Fruit fly (Drosophila melanogaster) whole organism, embryonic: ENCODE data around the gene Nup98-96.

ENCODE experiments used
- Ada2b ChIP-seq: fragments of 200-800 bp; sonication (Bioruptor generic); IDR thresholded peaks from 2 replicates; pipeline ENCODE4 v1.3.6; 2022; ENCODE audit warnings: missing biosample characterization, missing genetic modification characterization
- Aef1 ChIP-seq: fragments of 200-800 bp; sonication (Bioruptor generic); IDR thresholded peaks from 3 replicates; pipeline ENCODE4 v1.3.6; 2022; ENCODE audit warnings: missing biosample characterization, missing genetic modification characterization
- Asciz ChIP-seq: fragments of 200-800 bp; sonication (Bioruptor generic); optimal IDR thresholded peaks from 2 replicates; lab custom pipeline; 2017; ENCODE audit warnings: missing biosample characterization, mild to moderate bottlenecking, missing genetic modification characterization, missing genetic modification reagents
- Atf-2 ChIP-seq: fragments of 200-800 bp; sonication (Bioruptor generic); optimal IDR thresholded peaks from 2 replicates; lab custom pipeline; 2016; ENCODE audit warnings: missing biosample characterization, missing genetic modification characterization
- Bdp1 ChIP-seq: fragments of 200-800 bp; sonication (Bioruptor generic); optimal IDR thresholded peaks from 3 replicates; lab custom pipeline; 2016; ENCODE audit warnings: missing biosample characterization, missing genetic modification characterization
- CG10147 ChIP-seq: fragments of 200-800 bp; sonication (Bioruptor generic); optimal IDR thresholded peaks from 2 replicates; lab custom pipeline; 2019; ENCODE audit warnings: missing biosample characterization, mild to moderate bottlenecking, missing genetic modification characterization, moderate library complexity
- CG11695 ChIP-seq: fragments of 200-800 bp; sonication (Bioruptor generic); IDR thresholded peaks from 3 replicates; pipeline ENCODE4 v1.3.6; 2022; ENCODE audit warnings: missing biosample characterization, missing genetic modification characterization
- CG12104 ChIP-seq: fragments of 200-800 bp; sonication (Bioruptor generic); optimal IDR thresholded peaks from 3 replicates; lab custom pipeline; 2016; ENCODE audit warnings: missing biosample characterization, missing genetic modification characterization
- CG12219 ChIP-seq: fragments of 200-800 bp; sonication (Bioruptor generic); optimal IDR thresholded peaks from 3 replicates; lab custom pipeline; 2018; ENCODE audit warnings: missing biosample characterization, mild to moderate bottlenecking, missing genetic modification characterization
- CG12744 ChIP-seq: fragments of 200-800 bp; sonication (Bioruptor generic); optimal IDR thresholded peaks from 2 replicates; lab custom pipeline; 2016; ENCODE audit warnings: missing biosample characterization, missing genetic modification characterization
- CG15479 ChIP-seq: fragments of 200-800 bp; sonication (Bioruptor generic); optimal IDR thresholded peaks from 3 replicates; lab custom pipeline; 2019; ENCODE audit warnings: missing biosample characterization, mild to moderate bottlenecking, missing genetic modification characterization, moderate library complexity
- CG1832 ChIP-seq: fragments of 200-800 bp; sonication (Bioruptor generic); optimal IDR thresholded peaks from 2 replicates; lab custom pipeline; 2017; ENCODE audit warnings: missing biosample characterization, mild to moderate bottlenecking, missing genetic modification characterization, inconsistent platforms
- CG18619 ChIP-seq: fragments of 200-800 bp; sonication (Bioruptor generic); optimal IDR thresholded peaks from 3 replicates; lab custom pipeline; 2017; ENCODE audit warnings: missing biosample characterization, mild to moderate bottlenecking, missing genetic modification characterization
- CG31441 ChIP-seq: fragments of 200-800 bp; sonication (Bioruptor generic); IDR thresholded peaks from 2 replicates; pipeline ENCODE4 v1.3.6; 2022; ENCODE audit warnings: missing biosample characterization, missing genetic modification characterization
- CG3726 ChIP-seq: fragments of 200-800 bp; sonication (Bioruptor generic); IDR thresholded peaks from 3 replicates; pipeline ENCODE4, ENCODE4 v1.3.6; 2022; ENCODE audit warnings: missing biosample characterization, missing genetic modification characterization
- CG3847 ChIP-seq: fragments of 200-800 bp; sonication (Bioruptor generic); IDR thresholded peaks from 2 replicates; pipeline ENCODE4 v1.3.6; 2022; ENCODE audit warnings: missing biosample characterization, missing genetic modification characterization
- CG3995 ChIP-seq: fragments of 200-800 bp; sonication (Bioruptor generic); optimal IDR thresholded peaks from 3 replicates; lab custom pipeline; 2016; ENCODE audit warnings: missing biosample characterization, missing genetic modification characterization
- CG42726 ChIP-seq: fragments of 200-800 bp; sonication (Bioruptor generic); IDR thresholded peaks from 2 replicates; pipeline ENCODE4 v1.3.6; 2022; ENCODE audit warnings: missing biosample characterization, missing genetic modification characterization; ENCODE audit not compliant: partially characterized antibody
- CG4360 ChIP-seq: fragments of 200-800 bp; sonication (Bioruptor generic); IDR thresholded peaks from 2 replicates; pipeline ENCODE4 v1.3.6; 2022; ENCODE audit warnings: missing biosample characterization, missing genetic modification characterization
- CG4707 ChIP-seq: fragments of 200-800 bp; sonication (Bioruptor generic); optimal IDR thresholded peaks from 2 replicates; lab custom pipeline; 2018; ENCODE audit warnings: missing biosample characterization, mild to moderate bottlenecking, missing genetic modification characterization, moderate library complexity
- CG4730 ChIP-seq: fragments of 200-800 bp; sonication (Bioruptor generic); IDR thresholded peaks from 2 replicates; pipeline ENCODE4 v1.3.6; 2022; ENCODE audit warnings: missing biosample characterization, missing genetic modification characterization
- CG6765 ChIP-seq: fragments of 200-800 bp; sonication (Bioruptor generic); optimal IDR thresholded peaks from 3 replicates; lab custom pipeline; 2017; ENCODE audit warnings: missing biosample characterization, mild to moderate bottlenecking, missing genetic modification characterization
- CG6791 ChIP-seq: fragments of 200-800 bp; sonication (Bioruptor generic); IDR thresholded peaks from 3 replicates; pipeline ENCODE4 v1.3.6; 2022; ENCODE audit warnings: missing biosample characterization, missing genetic modification characterization; ENCODE audit not compliant: partially characterized antibody
- CG7786 ChIP-seq: fragments of 200-800 bp; sonication (Bioruptor generic); optimal IDR thresholded peaks from 2 replicates; lab custom pipeline; 2016; ENCODE audit warnings: missing biosample characterization, missing genetic modification characterization
- Deaf1 ChIP-seq: fragments of 200-800 bp; optimal IDR thresholded peaks from 3 replicates; lab custom pipeline; 2019; ENCODE audit warnings: missing biosample characterization, mild to moderate bottlenecking, missing genetic modification characterization, moderate library complexity
- Dfd ChIP-seq, 2 experiments: fragments of >200 bp; optimal IDR thresholded peaks; 2 replicates each; lab custom pipeline; 2017; ENCODE audit warnings: missing biosample characterization in 2 of 2, missing genetic modification characterization in 2 of 2
- Dip2 ChIP-seq: fragments of 200-800 bp; sonication (Bioruptor generic); IDR thresholded peaks from 2 replicates; pipeline ENCODE4 v1.3.6; 2022; ENCODE audit warnings: missing biosample characterization, missing genetic modification characterization
- Drgx ChIP-seq: fragments of 200-800 bp; sonication (Bioruptor generic); IDR thresholded peaks from 2 replicates; pipeline ENCODE4 v1.3.6; 2022; ENCODE audit warnings: missing biosample characterization, missing genetic modification characterization
- E2f2 ChIP-seq: fragments of 200-800 bp; sonication (Bioruptor generic); IDR thresholded peaks from 2 replicates; pipeline ENCODE4 v1.3.6; 2022; ENCODE audit warnings: missing biosample characterization, missing genetic modification characterization
- Gsc ChIP-seq: fragments of 200-800 bp; sonication (Bioruptor generic); IDR thresholded peaks from 2 replicates; pipeline ENCODE4 v1.3.6; 2022; ENCODE audit warnings: missing biosample characterization, missing genetic modification characterization
- Hr78 ChIP-seq, 2 experiments: fragments of 200-800 bp in 1 of 2; fragments of >200 bp in 1 of 2; sonication (Bioruptor generic) in 1 of 2; optimal IDR thresholded peaks; 2 replicates each; lab custom pipeline; 2017 to 2019; ENCODE audit warnings: missing biosample characterization in 2 of 2, missing genetic modification characterization in 2 of 2, mild to moderate bottlenecking in 1 of 2, moderate library complexity in 1 of 2
- Meics ChIP-seq: fragments of 200-800 bp; sonication (Bioruptor generic); optimal IDR thresholded peaks from 2 replicates; lab custom pipeline; 2017; ENCODE audit warnings: missing biosample characterization, mild to moderate bottlenecking, missing genetic modification characterization
- Mrtf ChIP-seq: fragments of 200-800 bp; sonication (Bioruptor generic); IDR thresholded peaks from 3 replicates; pipeline ENCODE4 v1.3.6; 2022; ENCODE audit warnings: missing biosample characterization, missing genetic modification characterization
- Myb ChIP-seq: fragments of 200-800 bp; sonication (Bioruptor generic); optimal IDR thresholded peaks from 2 replicates; lab custom pipeline; 2016; ENCODE audit warnings: missing biosample characterization, missing genetic modification characterization
- NC2α ChIP-seq: fragments of 200-800 bp; sonication (Bioruptor generic); optimal IDR thresholded peaks from 2 replicates; lab custom pipeline; 2016; ENCODE audit warnings: missing biosample characterization, missing genetic modification characterization
- Oli ChIP-seq: fragments of 200-800 bp; sonication (Bioruptor generic); optimal IDR thresholded peaks from 2 replicates; lab custom pipeline; 2018; ENCODE audit warnings: missing biosample characterization, mild to moderate bottlenecking, missing genetic modification characterization, moderate library complexity
- Sox102F ChIP-seq: fragments of 200-800 bp; sonication (Bioruptor generic); optimal IDR thresholded peaks from 2 replicates; lab custom pipeline; 2018; ENCODE audit warnings: missing biosample characterization, mild to moderate bottlenecking, missing genetic modification characterization, moderate library complexity
- Ssrp ChIP-seq: fragments of 200-800 bp; sonication (Bioruptor generic); optimal IDR thresholded peaks from 2 replicates; lab custom pipeline; 2018; ENCODE audit warnings: missing biosample characterization, mild to moderate bottlenecking, missing genetic modification characterization, moderate library complexity
- crc ChIP-seq: fragments of 200-800 bp; sonication (Bioruptor generic); optimal IDR thresholded peaks from 2 replicates; lab custom pipeline; 2016; ENCODE audit warnings: missing biosample characterization, missing genetic modification characterization
- croc ChIP-seq: fragments of 200-800 bp; sonication (Bioruptor generic); conservative IDR thresholded peaks from 3 replicates; pipeline ENCODE4 v1.3.6; 2022; ENCODE audit warnings: missing biosample characterization, missing genetic modification characterization
- gcm2 ChIP-seq: fragments of 200-800 bp; sonication (Bioruptor generic); optimal IDR thresholded peaks from 2 replicates; lab custom pipeline; 2016; ENCODE audit warnings: missing biosample characterization, missing genetic modification characterization
- grau ChIP-seq: fragments of 200-800 bp; optimal IDR thresholded peaks from 3 replicates; lab custom pipeline; 2019; ENCODE audit warnings: missing biosample characterization, mild to moderate bottlenecking, missing genetic modification characterization, moderate library complexity
- kah ChIP-seq: fragments of 200-800 bp; sonication (Bioruptor generic); optimal IDR thresholded peaks from 2 replicates; lab custom pipeline; 2018; ENCODE audit warnings: missing biosample characterization, mild to moderate bottlenecking, missing genetic modification characterization
- lilli ChIP-seq: fragments of 200-800 bp; sonication (Bioruptor generic); optimal IDR thresholded peaks from 3 replicates; lab custom pipeline; 2016; ENCODE audit warnings: missing biosample characterization, missing genetic modification characterization
- nerfin-2 ChIP-seq: fragments of 200-800 bp; sonication (Bioruptor generic); IDR thresholded peaks from 2 replicates; pipeline ENCODE4 v1.3.6; 2022; ENCODE audit warnings: missing biosample characterization, missing genetic modification characterization; ENCODE audit not compliant: partially characterized antibody
- org-1 ChIP-seq: fragments of 200-800 bp; sonication (Bioruptor generic); optimal IDR thresholded peaks from 2 replicates; lab custom pipeline; 2017; ENCODE audit warnings: missing biosample characterization, missing genetic modification characterization
- rib ChIP-seq: fragments of 200-800 bp; sonication (Bioruptor generic); IDR thresholded peaks from 2 replicates; pipeline ENCODE4 v1.3.6; 2022; ENCODE audit warnings: missing biosample characterization, missing genetic modification characterization
- shn ChIP-seq: fragments of 200-800 bp; sonication (Bioruptor generic); optimal IDR thresholded peaks from 3 replicates; lab custom pipeline; 2016; ENCODE audit warnings: missing biosample characterization, missing genetic modification characterization
- tna ChIP-seq: fragments of 200-800 bp; sonication (Bioruptor generic); IDR thresholded peaks from 2 replicates; pipeline ENCODE4 v1.3.6; 2022; ENCODE audit warnings: missing biosample characterization, missing genetic modification characterization; ENCODE audit not compliant: partially characterized antibody
- zfh1 ChIP-seq: fragments of 200-800 bp; sonication (Bioruptor generic); IDR thresholded peaks from 3 replicates; pipeline ENCODE4 v1.3.6; 2022; ENCODE audit warnings: missing biosample characterization, missing genetic modification characterization

Gene Nup98-96

DNA sequence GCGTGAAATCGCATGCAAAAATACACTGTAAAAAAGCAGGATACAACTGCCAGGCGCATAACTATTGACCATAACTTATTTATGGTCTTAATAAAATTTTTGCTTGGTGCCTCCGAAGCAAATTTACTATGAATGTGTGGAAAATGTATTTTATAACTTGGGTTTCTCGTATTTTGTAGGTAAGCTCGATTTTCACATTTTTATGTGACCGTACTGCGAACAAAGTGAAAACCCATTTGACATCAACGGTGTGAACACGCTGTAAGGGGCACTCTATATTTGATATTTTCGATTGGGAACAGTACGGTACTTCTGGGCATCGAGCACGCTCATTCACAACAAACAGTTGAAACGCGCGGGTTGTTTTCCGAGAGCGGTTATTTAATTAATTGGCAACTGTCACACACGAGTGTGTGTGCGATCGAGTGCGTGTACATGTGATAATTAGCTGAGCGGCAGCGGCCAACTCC is at the start of gene Nup98-96, which contains the start of gene mbc (continued):
- TF ChIP-seq Hr78 (GFP tag; optimal IDR thresholded peaks at IDR 0.05; lab: Kevin White, UChicago) (no peak), kah (GFP tag; lab: Kevin White, UChicago) (peak; percentile 44), Ada2b (GFP tag; lab: Robert Waterston, UW) (peak; percentile 78), CG15479 (GFP tag; lab: Kevin White, UChicago) (peak; percentile 59), CG6791 (peak; percentile 59; the same call in 2 of the 3 replicates), CG3847 (GFP tag; lab: Robert Waterston, UW) (peak; percentile 91), CG3995 (peak; percentile 83), CG42726 (GFP tag; lab: Robert Waterston, UW) (peak; percentile 60; the same call in 1 of the 2 replicates), org-1 (GFP tag; lab: Kevin White, UChicago) (peak; percentile 30), CG12744 (GFP tag; lab: Kevin White, UChicago) (peak; percentile 76), Deaf1 (tag; lab: Kevin White, UChicago) (peak; percentile 54), CG4360 (GFP tag; lab: Robert Waterston, UW) (peak; percentile 10; the same call in 1 of the 2 replicates), NC2α (GFP tag; lab: Kevin White, UChicago) (peak; percentile 83), Gsc (GFP tag; lab: Robert Waterston, UW) (peak; percentile 62; the same call in 1 of the 2 replicates), Myb (peak; percentile 79), CG7786 (GFP tag; lab: Kevin White, UChicago) (peak; percentile 92), tna (GFP tag; lab: Robert Waterston, UW) (no peak), CG11695 (GFP tag; lab: Robert Waterston, UW) (peak; percentile 75), E2f2 (GFP tag; lab: Robert Waterston, UW) (peak; percentile 63), CG31441 (peak; percentile 73), grau (tag; lab: Kevin White, UChicago) (peak; percentile 86), Mrtf (GFP tag; lab: Robert Waterston, UW) (peak; percentile 84), CG12219 (peak; percentile 68), Atf-2 (peak; percentile 87), Ssrp (tag; lab: Kevin White, UChicago) (peak; percentile 84), lilli (GFP tag; lab: Kevin White, UChicago) (peak; percentile 94), Drgx (GFP tag; lab: Robert Waterston, UW) (peak; percentile 54), nerfin-2 (peak; percentile 43; the same call in 1 of the 2 replicates), CG12104 (GFP tag; lab: Kevin White, UChicago) (peak; percentile 63), zfh1 (peak; percentile 70; the same call in 2 of the 3 replicates), CG10147 (GFP tag; lab: Kevin White, UChicago) (peak; percentile 72), CG18619 (GFP tag; lab: Kevin White, UChicago) (peak; percentile 81), Meics (GFP tag; lab: Kevin White, UChicago) (peak; percentile 79), Sox102F (GFP tag; lab: Kevin White, UChicago) (peak; percentile 83), Aef1 (GFP tag; lab: Robert Waterston, UW) (peak; percentile 90), gcm2 (peak; percentile 86), Dip2 (GFP tag; lab: Robert Waterston, UW) (no peak), CG3726 (GFP tag; lab: Robert Waterston, UW) (peak; percentile 75; the same call in 2 of the 3 replicates), CG1832 (GFP tag; lab: Kevin White, UChicago) (no peak), rib (GFP tag; lab: Robert Waterston, UW) (peak; percentile 63), Oli (tag; lab: Kevin White, UChicago) (peak; percentile 82), CG6765 (GFP tag; lab: Kevin White, UChicago) (peak; percentile 61), Dfd (GFP tag; optimal IDR thresholded peaks at IDR 0.05; lab: Kevin White, UChicago) (peak in 1 of 2 experiments; percentile 76), CG4707 (GFP tag; lab: Kevin White, UChicago) (peak; percentile 50), Bdp1 (peak; percentile 79), croc (GFP tag; lab: Robert Waterston, UW) (peak; percentile 82), crc (peak; percentile 70), shn (peak; percentile 94), Asciz (peak; percentile 44), CG4730 (peak; percentile 81)
